Worm (Caenorhabditis elegans) whole organism, midembryonic: ENCODE results near the gene mbr-1.

Experiments
- cog-1 ChIP-seq: sonication (generic microtip); optimal IDR thresholded peaks from 2 replicates; lab custom pipeline; 2016; ENCODE audit warnings: missing genetic modification characterization, missing compliant biosample characterization
- flt-1 ChIP-seq: fragments of 200-800 bp; sonication (Bioruptor generic); IDR thresholded peaks from 2 replicates; pipeline ENCODE4 v1.3.6; 2022; ENCODE audit warnings: missing genetic modification characterization, missing compliant biosample characterization
- med-1 ChIP-seq: sonication (generic microtip); optimal IDR thresholded peaks from 2 replicates; lab custom pipeline; 2017; ENCODE audit warnings: missing genetic modification characterization, mild to moderate bottlenecking, missing compliant biosample characterization, antibody characterized with exemption, missing genetic modification reagents; ENCODE audit not compliant: insufficient read depth
- ztf-23 ChIP-seq: fragments of 200-800 bp; sonication (Bioruptor generic); IDR thresholded peaks from 2 replicates; pipeline ENCODE4 v1.3.6; 2022; ENCODE audit warnings: missing genetic modification reagents, missing genetic modification characterization, missing compliant biosample characterization
- ztf-29 ChIP-seq: fragments of 200-800 bp; sonication (Bioruptor generic); IDR thresholded peaks from 2 replicates; pipeline ENCODE4 v1.3.6; 2022; ENCODE audit warnings: missing genetic modification reagents, missing genetic modification characterization, missing compliant biosample characterization

DNA sequence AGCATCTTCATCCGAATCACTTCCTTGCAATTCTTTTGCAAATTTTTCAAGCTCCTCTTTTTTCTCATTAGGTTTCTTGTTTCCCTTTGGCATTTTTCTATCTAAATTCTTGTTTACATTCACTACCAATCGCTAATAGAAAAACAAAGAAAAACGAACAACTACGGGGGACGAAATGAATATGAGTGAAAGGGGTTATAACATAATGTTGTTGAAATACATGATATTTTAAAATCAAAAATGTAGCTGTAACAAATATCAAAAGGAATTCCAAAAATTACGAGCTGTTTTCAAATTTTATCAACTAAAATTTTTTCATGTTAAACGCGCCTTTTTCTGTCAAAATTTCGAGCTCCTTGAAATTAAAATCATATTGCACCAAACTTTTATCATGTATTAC is 44.8 kb downstream of the mbr-1 start, which contains the start of gene F13E6.1:
- TF ChIP-seq flt-1 (GFP tag; lab: Robert Waterston, UW) (no peak), ztf-29 (no peak), cog-1 (tag; lab: Kevin White, UChicago) (no peak), med-1 (GFP tag; lab: Kevin White, UChicago) (no peak), ztf-23 (no peak)
